Worm (Caenorhabditis elegans) whole organism, L1 larva: ENCODE data around the gene cox-6B.
A peak's percentile ranks its signal among the peaks of the same experiment; 100 is the strongest.

Experiments
- C34B4.2 ChIP-seq: sonication (generic microtip); optimal IDR thresholded peaks from 2 replicates; lab custom pipeline; 2017; ENCODE audit warnings: mild to moderate bottlenecking, missing genetic modification characterization, missing compliant biosample characterization
- F16B12.6 ChIP-seq: fragments of 150-350 bp; optimal IDR thresholded peaks from 2 replicates; lab custom pipeline; 2014; ENCODE audit warnings: missing biosample characterization, missing genetic modification characterization
- Y116A8C.19 ChIP-seq: sonication (generic microtip); optimal IDR thresholded peaks from 2 replicates; lab custom pipeline; 2016; ENCODE audit warnings: missing compliant biosample characterization, missing genetic modification characterization, borderline replicate concordance
- aha-1 ChIP-seq: fragments of 150-350 bp; optimal IDR thresholded peaks from 2 replicates; lab custom pipeline; 2014; ENCODE audit warnings: missing biosample characterization, missing genetic modification characterization
- aly-2 ChIP-seq: fragments of 150-350 bp; optimal IDR thresholded peaks from 2 replicates; lab custom pipeline; 2014; ENCODE audit warnings: missing biosample characterization, missing genetic modification characterization
- ceh-63 ChIP-seq: fragments of 200-800 bp; sonication (Bioruptor generic); optimal IDR thresholded peaks from 2 replicates; lab custom pipeline; 2018; ENCODE audit warnings: mild to moderate bottlenecking, missing genetic modification characterization, missing compliant biosample characterization
- ceh-82 ChIP-seq, 3 experiments: fragments of 150-350 bp in 1 of 3; sonication (generic microtip) in 2 of 3; optimal IDR thresholded peaks; 2 replicates each; lab custom pipeline; 2014 to 2017; ENCODE audit warnings: missing biosample characterization in 3 of 3, missing genetic modification characterization in 3 of 3
- ces-1 ChIP-seq: fragments of 150-350 bp; optimal IDR thresholded peaks from 2 replicates; lab custom pipeline; 2014; ENCODE audit warnings: missing biosample characterization, missing genetic modification reagents, missing genetic modification characterization
- efl-1 ChIP-seq, 4 experiments: fragments of 150-350 bp; optimal IDR thresholded peaks in 3 of 4; peaks in 1 of 4; 1 replicate in 1 of 4; 2 replicates in 3 of 4; lab custom pipeline; 2014; ENCODE audit warnings: missing biosample characterization in 2 of 4, missing genetic modification characterization in 2 of 4, missing genetic modification reagents in 2 of 4
- efl-3 ChIP-seq: fragments of 200-800 bp; sonication (Bioruptor generic); optimal IDR thresholded peaks from 2 replicates; lab custom pipeline; 2018; ENCODE audit warnings: mild to moderate bottlenecking, missing genetic modification characterization, missing compliant biosample characterization
- egl-13 ChIP-seq: sonication (generic microtip); optimal IDR thresholded peaks from 2 replicates; lab custom pipeline; 2016; ENCODE audit warnings: missing genotype, missing genetic modification reagents, missing genetic modification characterization, missing compliant biosample characterization
- egl-27 ChIP-seq, 2 experiments: fragments of 150-350 bp in 1 of 2; sonication (generic microtip); optimal IDR thresholded peaks; 3 replicates each; lab custom pipeline; 2017 to 2018; ENCODE audit warnings: missing biosample characterization in 2 of 2, missing genetic modification characterization in 2 of 2, missing genetic modification reagents in 2 of 2
- elt-2 ChIP-seq: sonication (generic microtip); optimal IDR thresholded peaks from 2 replicates; lab custom pipeline; 2016; ENCODE audit warnings: missing genetic modification characterization, mild to moderate bottlenecking, inconsistent platforms, missing compliant biosample characterization, missing genetic modification reagents
- ets-5 ChIP-seq: fragments of 200-800 bp; sonication (Bioruptor generic); IDR thresholded peaks from 2 replicates; pipeline ENCODE4 v1.3.6; 2022; ENCODE audit warnings: missing genetic modification characterization, missing compliant biosample characterization
- fkh-8 ChIP-seq: sonication (generic microtip); optimal IDR thresholded peaks from 2 replicates; lab custom pipeline; 2016; ENCODE audit warnings: mild to moderate bottlenecking, missing genetic modification characterization, missing compliant biosample characterization
- grh-1 ChIP-seq: fragments of 200-800 bp; sonication (Bioruptor generic); IDR thresholded peaks from 2 replicates; pipeline ENCODE4 v1.3.6; 2022; ENCODE audit warnings: missing genetic modification reagents, missing genetic modification characterization, missing compliant biosample characterization
- hlh-4 ChIP-seq: sonication (generic microtip); optimal IDR thresholded peaks from 2 replicates; lab custom pipeline; 2016; ENCODE audit warnings: mild to moderate bottlenecking, missing genetic modification characterization, missing compliant biosample characterization
- hpl-2 ChIP-seq: fragments of 150-350 bp; optimal IDR thresholded peaks from 2 replicates; lab custom pipeline; 2014; ENCODE audit warnings: missing biosample characterization, missing genetic modification reagents, missing genetic modification characterization
- isw-1 ChIP-seq: fragments of 200-800 bp; sonication (Bioruptor generic); IDR thresholded peaks from 2 replicates; pipeline ENCODE4 v1.3.6; 2022; ENCODE audit warnings: missing genetic modification characterization, missing compliant biosample characterization
- jun-1 ChIP-seq: fragments of 150-350 bp; optimal IDR thresholded peaks from 2 replicates; lab custom pipeline; 2014; ENCODE audit warnings: missing biosample characterization, missing genetic modification reagents, missing genetic modification characterization
- lin-13 ChIP-seq: fragments of 150-350 bp; optimal IDR thresholded peaks from 2 replicates; lab custom pipeline; 2014; ENCODE audit warnings: missing biosample characterization, missing genetic modification reagents, missing genetic modification characterization
- lin-15B ChIP-seq: fragments of 150-350 bp; sonication (generic microtip); optimal IDR thresholded peaks from 3 replicates; lab custom pipeline; 2014; ENCODE audit warnings: missing biosample characterization, missing genetic modification characterization
- lin-35 ChIP-seq, 2 experiments: fragments of 150-350 bp; optimal IDR thresholded peaks; 2 replicates each; lab custom pipeline; 2014; ENCODE audit warnings: missing biosample characterization in 2 of 2, missing genetic modification characterization in 2 of 2, missing genetic modification reagents in 2 of 2
- lin-39 ChIP-seq: fragments of 150-350 bp; optimal IDR thresholded peaks from 2 replicates; lab custom pipeline; 2014; ENCODE audit warnings: missing biosample characterization, missing genetic modification reagents, missing genetic modification characterization
- mdl-1 ChIP-seq, 2 experiments: fragments of 150-350 bp; optimal IDR thresholded peaks; 2 replicates each; lab custom pipeline; 2014 to 2017; ENCODE audit warnings: missing biosample characterization in 2 of 2, missing genetic modification characterization in 2 of 2, inconsistent platforms in 1 of 2
- nhr-237 ChIP-seq: fragments of 150-350 bp; optimal IDR thresholded peaks from 2 replicates; lab custom pipeline; 2014; ENCODE audit warnings: missing biosample characterization, missing genetic modification characterization
- nhr-28 ChIP-seq: fragments of 150-350 bp; optimal IDR thresholded peaks from 2 replicates; lab custom pipeline; 2014; ENCODE audit warnings: missing biosample characterization, missing genetic modification characterization
- nhr-76 ChIP-seq: sonication (generic microtip); optimal IDR thresholded peaks from 2 replicates; lab custom pipeline; 2017; ENCODE audit warnings: missing biosample characterization, missing genetic modification characterization
- nhr-84 ChIP-seq: sonication (generic microtip); optimal IDR thresholded peaks from 2 replicates; lab custom pipeline; 2017; ENCODE audit warnings: missing biosample characterization, missing genetic modification characterization
- nhr-85 ChIP-seq: sonication (generic microtip); peaks from one replicate; lab custom pipeline; 2016; ENCODE audit warnings: missing genetic modification characterization, inconsistent platforms, missing compliant biosample characterization
- pax-3 ChIP-seq: fragments of 200-800 bp; sonication (Bioruptor generic); optimal IDR thresholded peaks from 2 replicates; lab custom pipeline; 2018; ENCODE audit warnings: mild to moderate bottlenecking, missing genetic modification characterization, moderate library complexity, missing compliant biosample characterization
- rnt-1 ChIP-seq: sonication (generic microtip); optimal IDR thresholded peaks from 2 replicates; lab custom pipeline; 2016; ENCODE audit warnings: mild to moderate bottlenecking, missing genetic modification characterization, moderate library complexity, missing compliant biosample characterization
- skn-1 ChIP-seq: fragments of 150-350 bp; optimal IDR thresholded peaks from 2 replicates; lab custom pipeline; 2014; ENCODE audit warnings: missing biosample characterization, missing genetic modification characterization
- snpc-4 ChIP-seq: fragments of 150-350 bp; optimal IDR thresholded peaks from 2 replicates; lab custom pipeline; 2014; ENCODE audit warnings: missing biosample characterization, missing genetic modification characterization
- snu-23 ChIP-seq: sonication (generic microtip); optimal IDR thresholded peaks from 2 replicates; lab custom pipeline; 2016; ENCODE audit warnings: missing genetic modification characterization, missing compliant biosample characterization
- sox-4 ChIP-seq: sonication (generic microtip); optimal IDR thresholded peaks from 2 replicates; lab custom pipeline; 2016; ENCODE audit warnings: missing genetic modification characterization, missing compliant biosample characterization
- unc-30 ChIP-seq: sonication (generic microtip); optimal IDR thresholded peaks from 2 replicates; lab custom pipeline; 2017; ENCODE audit warnings: missing biosample characterization, missing genetic modification characterization
- unc-86 ChIP-seq: sonication (generic microtip); optimal IDR thresholded peaks from 2 replicates; lab custom pipeline; 2016; ENCODE audit warnings: missing genetic modification characterization, missing compliant biosample characterization
- vab-15 ChIP-seq: sonication (generic microtip); optimal IDR thresholded peaks from 2 replicates; lab custom pipeline; 2017; ENCODE audit warnings: missing genotype, mild to moderate bottlenecking, missing genetic modification characterization, missing compliant biosample characterization
- zag-1 ChIP-seq: fragments of 150-350 bp; optimal IDR thresholded peaks from 2 replicates; lab custom pipeline; 2014; ENCODE audit warnings: missing biosample characterization, missing genetic modification characterization
- zip-4 ChIP-seq: fragments of 200-800 bp; sonication (Bioruptor generic); optimal IDR thresholded peaks from 2 replicates; lab custom pipeline; 2018; ENCODE audit warnings: mild to moderate bottlenecking, missing genetic modification characterization, moderate library complexity, missing compliant biosample characterization
- ztf-11 ChIP-seq, 2 experiments: sonication (generic microtip); optimal IDR thresholded peaks; 2 replicates each; lab custom pipeline; 2016 to 2017; ENCODE audit warnings: missing genetic modification characterization in 2 of 2, missing biosample characterization in 1 of 2, missing compliant biosample characterization in 1 of 2

Gene cox-6B

ce11 chrIII:2756260-2756659 is 56.8 kb downstream of the cox-6B start, which contains the start of gene gldi-9:
Gene gldi-9, minus strand, starts transcription at chrIII:2756360.
- no peak for TF ChIP-seq nhr-237 (tag; lab: Kevin White, UChicago)
- no peak for TF ChIP-seq aha-1 (tag; lab: Kevin White, UChicago)
- TF ChIP-seq pax-3 (tag; lab: Kevin White, UChicago): no peak
- TF ChIP-seq aly-2 (tag; lab: Kevin White, UChicago): no peak
- TF ChIP-seq fkh-8: no peak
- no peak for TF ChIP-seq zag-1 (tag; lab: Kevin White, UChicago)
- TF ChIP-seq lin-13 (GFP tag; lab: Kevin White, UChicago): no peak
- no peak for TF ChIP-seq lin-39 (tag; lab: Kevin White, UChicago)

DNA sequence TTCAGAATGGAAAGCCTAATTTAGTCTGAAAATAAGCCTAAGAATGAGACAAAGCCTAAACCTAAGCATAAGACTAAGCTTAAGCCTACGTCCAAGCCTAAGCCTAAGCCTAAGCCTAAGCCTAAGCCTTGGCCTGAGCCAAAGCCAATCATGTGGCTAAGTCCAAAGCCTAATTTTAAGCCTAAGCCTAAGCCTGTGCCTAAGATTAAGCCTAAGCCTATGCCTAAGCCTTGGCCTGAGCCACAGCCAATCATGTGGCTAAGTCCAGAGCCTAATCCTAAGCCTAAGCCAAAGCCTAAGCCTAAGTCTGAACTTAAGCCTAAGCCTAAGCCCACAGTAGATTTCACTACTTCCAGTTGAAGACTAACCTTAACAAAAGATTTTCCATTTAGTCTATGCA is 58.0 kb downstream of the cox-6B start:
- no peak for TF ChIP-seq lin-35 (GFP tag; optimal IDR thresholded peaks at IDR 0.05; lab: Kevin White, UChicago)
- TF ChIP-seq lin-39 (tag; lab: Kevin White, UChicago): no peak
- no peak for TF ChIP-seq Y116A8C.19
- TF ChIP-seq lin-13 (GFP tag; lab: Kevin White, UChicago): no peak
- no peak for TF ChIP-seq hpl-2 (GFP tag; lab: Kevin White, UChicago)
- TF ChIP-seq skn-1 (tag; lab: Kevin White, UChicago): no peak
- TF ChIP-seq hlh-4 (tag; lab: Kevin White, UChicago): no peak
- no peak for TF ChIP-seq ceh-63 (GFP tag; lab: Kevin White, UChicago)
- no peak for TF ChIP-seq sox-4
- TF ChIP-seq ceh-82 (tag; optimal IDR thresholded peaks at IDR 0.05; lab: Kevin White, UChicago): no peak
- TF ChIP-seq efl-3 (GFP tag; lab: Kevin White, UChicago): no peak
- TF ChIP-seq F16B12.6: no peak
- no peak for TF ChIP-seq nhr-85

ce11 chrIII:2758092-2758491 is 58.6 kb downstream of the cox-6B start:
- TF ChIP-seq efl-1 (optimal IDR thresholded peaks at IDR 0.05; lab: Kevin White, UChicago): no peak
- peak in 1 of 2 experiments; percentile 68 for TF ChIP-seq efl-1 (GFP tag; optimal IDR thresholded peaks at IDR 0.05 in 1 of 2; lab: Kevin White, UChicago)
- no peak for TF ChIP-seq unc-86 (tag; lab: Kevin White, UChicago)

- TF ChIP-seq elt-2 (tag; lab: Kevin White, UChicago) (peak; percentile 43), rnt-1 (tag; lab: Kevin White, UChicago) (no peak)
Measured at ce11 chrIII:2759308-2759707, 59.8 kb downstream of the cox-6B start.

ce11 chrIII:2760726-2761125 is 61.3 kb downstream of the cox-6B start, which contains the start of gene pho-9:
Gene pho-9, minus strand, starts transcription at chrIII:2760816.
- peak in 1 of 2 experiments; percentile 7 for TF ChIP-seq mdl-1 (tag; optimal IDR thresholded peaks at IDR 0.05; lab: Kevin White, UChicago)
- peak; percentile 52 for TF ChIP-seq jun-1
- no peak for TF ChIP-seq skn-1 (tag; lab: Kevin White, UChicago)
- TF ChIP-seq elt-2 (tag; lab: Kevin White, UChicago): peak; percentile 81
- peak in 1 of 2 experiments; percentile 31 for TF ChIP-seq lin-35 (GFP tag; optimal IDR thresholded peaks at IDR 0.05; lab: Kevin White, UChicago)
- TF ChIP-seq vab-15 (tag; lab: Kevin White, UChicago): no peak

ce11 chrIII:2768635-2769034 is 69.2 kb downstream of the cox-6B start, which contains the start of gene swsn-3:
Gene swsn-3, minus strand, starts transcription at chrIII:2768679.
- peak; percentile 87 for TF ChIP-seq unc-86 (tag; lab: Kevin White, UChicago)
- TF ChIP-seq grh-1 (GFP tag; lab: Robert Waterston, UW): peak; percentile 70
- peak; percentile 88 for TF ChIP-seq snpc-4
- peak; percentile 68 for TF ChIP-seq elt-2 (tag; lab: Kevin White, UChicago)
- peak; percentile 93 for TF ChIP-seq lin-15B (tag; lab: Kevin White, UChicago)
- TF ChIP-seq nhr-84 (tag; lab: Kevin White, UChicago): no peak
- TF ChIP-seq isw-1: peak; percentile 84
- TF ChIP-seq egl-27 (tag; optimal IDR thresholded peaks at IDR 0.05; lab: Kevin White, UChicago): peak in 1 of 2 experiments; percentile 34
- TF ChIP-seq C34B4.2: no peak
- no peak for TF ChIP-seq ces-1 (GFP tag; lab: Kevin White, UChicago)
- TF ChIP-seq unc-30 (tag; lab: Kevin White, UChicago): no peak
- peak; percentile 89 for TF ChIP-seq snu-23
- peak; percentile 70 for TF ChIP-seq egl-13 (tag; lab: Kevin White, UChicago)
- peak; percentile 83 for TF ChIP-seq hpl-2 (GFP tag; lab: Kevin White, UChicago)
- TF ChIP-seq nhr-28 (tag; lab: Kevin White, UChicago): no peak
- TF ChIP-seq ets-5 (GFP tag; lab: Robert Waterston, UW): no peak
- peak; percentile 94 for TF ChIP-seq nhr-85
- peak; percentile 33 for TF ChIP-seq nhr-76 (tag; lab: Kevin White, UChicago)
- no peak for TF ChIP-seq zip-4 (GFP tag; lab: Kevin White, UChicago)
- peak in 1 of 2 experiments; percentile 82 for TF ChIP-seq ztf-11 (tag; optimal IDR thresholded peaks at IDR 0.05; lab: Kevin White, UChicago)
- TF ChIP-seq Y116A8C.19: no peak
